ENCODE assay signal across 1 fruit fly cellular context in genomic region chr2L:19181153-19181892, dm6.
TF ChIP-seq lines count a peak whose summit lies in the region.

TSS of gene CG17568 (minus strand) at chr2L:19181702.

TF ChIP-seq in whole organism, embryonic, 481 proteins besides CTCF, POLR2A, EP300 and RAD21 (continued from another document and continues in another):
- TF ChIP-seq Hand (GFP tag; optimal IDR thresholded peaks at IDR 0.05; lab: Kevin White, UChicago) (no peak), sc (optimal IDR thresholded peaks at IDR 0.05; lab: Kevin White, UChicago) (no peak), sc (GFP tag; optimal IDR thresholded peaks at IDR 0.05; lab: Kevin White, UChicago) (no peak), exex (tag; optimal IDR thresholded peaks at IDR 0.05; lab: Kevin White, UChicago) (no peak), CG6272 (GFP tag; IDR thresholded peaks at IDR 0.05; lab: Robert Waterston, UW) (no peak), Scr (GFP tag; IDR thresholded peaks at IDR 0.05; lab: Robert Waterston, UW; ENCODE audit: partially characterized antibody) (no peak), CG2202 (tag; optimal IDR thresholded peaks at IDR 0.05; lab: Kevin White, UChicago) (no peak), dpn (GFP tag; optimal IDR thresholded peaks at IDR 0.05; lab: Kevin White, UChicago) (peak in 1 of 2 experiments; percentile 4), klu (GFP tag; IDR thresholded peaks at IDR 0.05; lab: Robert Waterston, UW) (no peak), chif (GFP tag; optimal IDR thresholded peaks at IDR 0.05; lab: Kevin White, UChicago) (no peak), CG2129 (GFP tag; IDR thresholded peaks at IDR 0.05; lab: Robert Waterston, UW; ENCODE audit: partially characterized antibody) (no peak), sr (GFP tag; IDR thresholded peaks at IDR 0.05; lab: Robert Waterston, UW) (no peak), Optix (GFP tag; IDR thresholded peaks at IDR 0.05; lab: Robert Waterston, UW) (no peak), CG10543 (GFP tag; optimal IDR thresholded peaks at IDR 0.05; lab: Kevin White, UChicago) (no peak), Ravus (GFP tag; IDR thresholded peaks at IDR 0.05; lab: Robert Waterston, UW) (no peak), lab (GFP tag; optimal IDR thresholded peaks at IDR 0.05; lab: Kevin White, UChicago) (no peak), CG15479 (GFP tag; optimal IDR thresholded peaks at IDR 0.05; lab: Kevin White, UChicago) (no peak), Bteb2 (GFP tag; optimal IDR thresholded peaks at IDR 0.05; lab: Kevin White, UChicago) (no peak), Stat92E (GFP tag; optimal IDR thresholded peaks at IDR 0.05; lab: Kevin White, UChicago) (no peak), CG6175 (GFP tag; IDR thresholded peaks at IDR 0.05; lab: Robert Waterston, UW) (no peak), zfh2 (GFP tag; optimal IDR thresholded peaks at IDR 0.05; lab: Kevin White, UChicago) (no peak), en (GFP tag; optimal IDR thresholded peaks at IDR 0.05; lab: Kevin White, UChicago) (no peak), esg (GFP tag; conservative IDR thresholded peaks at IDR 0.05; lab: Robert Waterston, UW) (no peak), CG11560 (tag; IDR thresholded peaks at IDR 0.05; lab: Robert Waterston, UW) (no peak), CG7963 (GFP tag; IDR thresholded peaks at IDR 0.05; lab: Robert Waterston, UW; ENCODE audit: partially characterized antibody) (no peak), CG2120 (GFP tag; optimal IDR thresholded peaks at IDR 0.05; lab: Kevin White, UChicago) (peak; percentile 18), CG12299 (tag; optimal IDR thresholded peaks at IDR 0.05; lab: Kevin White, UChicago) (no peak), Usf (GFP tag; optimal IDR thresholded peaks at IDR 0.05; lab: Kevin White, UChicago) (no peak), insv (GFP tag; optimal IDR thresholded peaks at IDR 0.05; lab: Kevin White, UChicago) (peak in 1 of 2 experiments; percentile 91), CG14667 (GFP tag; IDR thresholded peaks at IDR 0.05; lab: Robert Waterston, UW) (no peak), stwl (tag; optimal IDR thresholded peaks at IDR 0.05; lab: Kevin White, UChicago) (peak; percentile 94), twi (tag; optimal IDR thresholded peaks at IDR 0.05; lab: Kevin White, UChicago) (peak; percentile 91), so (GFP tag; IDR thresholded peaks at IDR 0.05; lab: Robert Waterston, UW) (no peak), HLH4C (GFP tag; IDR thresholded peaks at IDR 0.05; lab: Robert Waterston, UW; ENCODE audit: partially characterized antibody) (no peak), ac (GFP tag; optimal IDR thresholded peaks at IDR 0.05; lab: Kevin White, UChicago) (no peak), h (optimal IDR thresholded peaks at IDR 0.05; lab: Kevin White, UChicago) (no peak), gce (GFP tag; IDR thresholded peaks at IDR 0.05; lab: Robert Waterston, UW) (no peak), dati (GFP tag; IDR thresholded peaks at IDR 0.05; lab: Robert Waterston, UW) (no peak), da (GFP tag; optimal IDR thresholded peaks at IDR 0.05; lab: Kevin White, UChicago) (peak; percentile 5), Kr (GFP tag; optimal IDR thresholded peaks at IDR 0.05; lab: Kevin White, UChicago) (no peak), Fer2 (tag; optimal IDR thresholded peaks at IDR 0.05; lab: Kevin White, UChicago) (no peak), bigmax (GFP tag; optimal IDR thresholded peaks at IDR 0.05; lab: Kevin White, UChicago) (no peak), Nf-YB (GFP tag; optimal IDR thresholded peaks at IDR 0.05; lab: Kevin White, UChicago) (no peak), CG3995 (GFP tag; optimal IDR thresholded peaks at IDR 0.05; lab: Kevin White, UChicago) (no peak), Gsc (GFP tag; IDR thresholded peaks at IDR 0.05; lab: Robert Waterston, UW) (no peak), oc (tag; optimal IDR thresholded peaks at IDR 0.05; lab: Kevin White, UChicago) (no peak), her (GFP tag; optimal IDR thresholded peaks at IDR 0.05; lab: Kevin White, UChicago) (no peak), chm (GFP tag; IDR thresholded peaks at IDR 0.05; lab: Robert Waterston, UW) (no peak), CG6765 (GFP tag; optimal IDR thresholded peaks at IDR 0.05; lab: Kevin White, UChicago) (no peak), mirr (GFP tag; optimal IDR thresholded peaks at IDR 0.05; lab: Kevin White, UChicago) (no peak), tna (GFP tag; IDR thresholded peaks at IDR 0.05; lab: Robert Waterston, UW; ENCODE audit: partially characterized antibody) (no peak), CG8281 (tag; optimal IDR thresholded peaks at IDR 0.05; lab: Kevin White, UChicago) (no peak), HmgZ (tag; optimal IDR thresholded peaks at IDR 0.05; lab: Kevin White, UChicago) (peak; percentile 3), dimm (GFP tag; IDR thresholded peaks at IDR 0.05; lab: Robert Waterston, UW) (no peak), usp (GFP tag; optimal IDR thresholded peaks at IDR 0.05; lab: Kevin White, UChicago) (no peak), BEAF-32 (GFP tag; optimal IDR thresholded peaks at IDR 0.05; lab: Kevin White, UChicago) (peak; percentile 2), dan (GFP tag; IDR thresholded peaks at IDR 0.05; lab: Robert Waterston, UW) (no peak), CG10274 (GFP tag; optimal IDR thresholded peaks at IDR 0.05; lab: Kevin White, UChicago) (no peak), cwo (GFP tag; optimal IDR thresholded peaks at IDR 0.05; lab: Kevin White, UChicago) (no peak), sima (GFP tag; optimal IDR thresholded peaks at IDR 0.05; lab: Kevin White, UChicago) (no peak), CG8388 (GFP tag; optimal IDR thresholded peaks at IDR 0.05; lab: Kevin White, UChicago) (no peak), sisA (GFP tag; IDR thresholded peaks at IDR 0.05; lab: Robert Waterston, UW) (no peak), Dip3 (GFP tag; optimal IDR thresholded peaks at IDR 0.05; lab: Kevin White, UChicago) (no peak), CG7556 (GFP tag; optimal IDR thresholded peaks at IDR 0.05; lab: Kevin White, UChicago) (no peak), cg (GFP tag; optimal IDR thresholded peaks at IDR 0.05; lab: Kevin White, UChicago) (no peak), NC2β (GFP tag; optimal IDR thresholded peaks at IDR 0.05; lab: Kevin White, UChicago) (no peak), stc (GFP tag; IDR thresholded peaks at IDR 0.05; lab: Robert Waterston, UW) (no peak), CG16813 (GFP tag; IDR thresholded peaks at IDR 0.05; lab: Robert Waterston, UW; ENCODE audit: partially characterized antibody) (no peak), CG7987 (GFP tag; optimal IDR thresholded peaks at IDR 0.05; lab: Kevin White, UChicago) (no peak), chinmo (GFP tag; IDR thresholded peaks at IDR 0.05; lab: Robert Waterston, UW; ENCODE audit: partially characterized antibody) (no peak), Ada2b (GFP tag; IDR thresholded peaks at IDR 0.05; lab: Robert Waterston, UW) (no peak), MTF-1 (GFP tag; optimal IDR thresholded peaks at IDR 0.05; lab: Kevin White, UChicago; ENCODE audit: borderline replicate concordance) (no peak), NFAT (GFP tag; IDR thresholded peaks at IDR 0.05; lab: Robert Waterston, UW) (no peak), CG17612 (GFP tag; IDR thresholded peaks at IDR 0.05; lab: Robert Waterston, UW) (no peak), Hr51 (GFP tag; optimal IDR thresholded peaks at IDR 0.05; lab: Kevin White, UChicago) (no peak), Dek (tag; optimal IDR thresholded peaks at IDR 0.05; lab: Kevin White, UChicago) (no peak), H2.0 (GFP tag; IDR thresholded peaks at IDR 0.05; lab: Robert Waterston, UW) (no peak), CG43689 (GFP tag; IDR thresholded peaks at IDR 0.05; lab: Robert Waterston, UW) (no peak), CG13296 (GFP tag; optimal IDR thresholded peaks at IDR 0.05; lab: Kevin White, UChicago) (no peak), Hsf (GFP tag; optimal IDR thresholded peaks at IDR 0.05; lab: Kevin White, UChicago) (no peak), CG34224 (GFP tag; IDR thresholded peaks at IDR 0.05; lab: Robert Waterston, UW; ENCODE audit: partially characterized antibody) (0 out of 3 replicates have a peak, but pooled peaks have one; percentile 50), tx (GFP tag; optimal IDR thresholded peaks at IDR 0.05; lab: Kevin White, UChicago) (no peak), CG1529 (GFP tag; optimal IDR thresholded peaks at IDR 0.05; lab: Kevin White, UChicago) (no peak), CG30431 (GFP tag; optimal IDR thresholded peaks at IDR 0.05; lab: Kevin White, UChicago) (no peak), CG13424 (tag; optimal IDR thresholded peaks at IDR 0.05; lab: Kevin White, UChicago) (no peak), Rfx (GFP tag; IDR thresholded peaks at IDR 0.05; lab: Robert Waterston, UW) (no peak), Side (GFP tag; optimal IDR thresholded peaks at IDR 0.05; lab: Kevin White, UChicago) (no peak), H15 (GFP tag; IDR thresholded peaks at IDR 0.05; lab: Robert Waterston, UW) (no peak), grn (GFP tag; optimal IDR thresholded peaks at IDR 0.05; lab: Kevin White, UChicago) (no peak), pho (GFP tag; optimal IDR thresholded peaks at IDR 0.05; lab: Kevin White, UChicago) (no peak), otp (GFP tag; IDR thresholded peaks at IDR 0.05; lab: Robert Waterston, UW) (no peak), sug (tag; optimal IDR thresholded peaks at IDR 0.05; lab: Kevin White, UChicago) (no peak), CG30020 (tag; optimal IDR thresholded peaks at IDR 0.05; lab: Kevin White, UChicago) (peak; percentile 7), fd64A (GFP tag; optimal IDR thresholded peaks at IDR 0.05; lab: Kevin White, UChicago) (no peak), CG7745 (tag; optimal IDR thresholded peaks at IDR 0.05; lab: Kevin White, UChicago) (no peak), CG6689 (GFP tag; IDR thresholded peaks at IDR 0.05; lab: Robert Waterston, UW) (no peak), Abd-B (GFP tag; optimal IDR thresholded peaks at IDR 0.05; lab: Kevin White, UChicago) (no peak), NC2α (GFP tag; optimal IDR thresholded peaks at IDR 0.05; lab: Kevin White, UChicago) (no peak), tio (GFP tag; optimal IDR thresholded peaks at IDR 0.05; lab: Kevin White, UChicago) (no peak), E2f1 (GFP tag; IDR thresholded peaks at IDR 0.05; lab: Robert Waterston, UW) (no peak), cas (GFP tag; IDR thresholded peaks at IDR 0.05; lab: Robert Waterston, UW) (no peak), CG9727 (GFP tag; optimal IDR thresholded peaks at IDR 0.05; lab: Kevin White, UChicago) (no peak), CG17829 (tag; optimal IDR thresholded peaks at IDR 0.05; lab: Kevin White, UChicago) (peak; percentile 23), CG17802 (tag; optimal IDR thresholded peaks at IDR 0.05; lab: Kevin White, UChicago) (no peak), CG10366 (GFP tag; IDR thresholded peaks at IDR 0.05; lab: Robert Waterston, UW) (no peak), Dp (GFP tag; optimal IDR thresholded peaks at IDR 0.05; lab: Kevin White, UChicago) (peak; percentile 17), Med (GFP tag; lab: Kevin White, UChicago) (no peak), CG4617 (GFP tag; optimal IDR thresholded peaks at IDR 0.05; lab: Kevin White, UChicago; ENCODE audit: borderline replicate concordance) (peak; percentile 50), Hr39 (optimal IDR thresholded peaks at IDR 0.05; lab: Kevin White, UChicago) (no peak), Dip2 (GFP tag; IDR thresholded peaks at IDR 0.05; lab: Robert Waterston, UW) (no peak), wor (GFP tag; IDR thresholded peaks at IDR 0.05; lab: Robert Waterston, UW) (no peak), onecut (GFP tag; IDR thresholded peaks at IDR 0.05; lab: Robert Waterston, UW) (peak; percentile 4; the same call in 1 of the 2 replicates), CG9817 (tag; optimal IDR thresholded peaks at IDR 0.05; lab: Kevin White, UChicago) (no peak), Fer3 (tag; optimal IDR thresholded peaks at IDR 0.05; lab: Kevin White, UChicago) (no peak), CG34376 (GFP tag; optimal IDR thresholded peaks at IDR 0.05; lab: Kevin White, UChicago) (no peak), Mrtf (GFP tag; IDR thresholded peaks at IDR 0.05; lab: Robert Waterston, UW) (no peak), Atf6 (GFP tag; IDR thresholded peaks at IDR 0.05; lab: Robert Waterston, UW) (no peak), ATbp (GFP tag; optimal IDR thresholded peaks at IDR 0.05; lab: Kevin White, UChicago) (no peak), lilli (GFP tag; optimal IDR thresholded peaks at IDR 0.05; lab: Kevin White, UChicago) (peak; percentile 20), psq (GFP tag; optimal IDR thresholded peaks at IDR 0.05; lab: Kevin White, UChicago) (no peak), pfk (GFP tag; optimal IDR thresholded peaks at IDR 0.05; lab: Kevin White, UChicago) (no peak), eyg (GFP tag; optimal IDR thresholded peaks at IDR 0.05; lab: Kevin White, UChicago) (no peak), HmgD (GFP tag; optimal IDR thresholded peaks at IDR 0.05; lab: Kevin White, UChicago) (no peak), CG1792 (GFP tag; optimal IDR thresholded peaks at IDR 0.05; lab: Kevin White, UChicago) (no peak), crp (GFP tag; optimal IDR thresholded peaks at IDR 0.05; lab: Kevin White, UChicago) (no peak), odd (GFP tag; optimal IDR thresholded peaks at IDR 0.05; lab: Kevin White, UChicago) (no peak), Hey (tag; optimal IDR thresholded peaks at IDR 0.05; lab: Kevin White, UChicago) (no peak), Dll (GFP tag; IDR thresholded peaks at IDR 0.05; lab: Robert Waterston, UW; ENCODE audit: partially characterized antibody) (no peak), Aef1 (GFP tag; IDR thresholded peaks at IDR 0.05; lab: Robert Waterston, UW) (no peak), CG1602 (GFP tag; optimal IDR thresholded peaks at IDR 0.05; lab: Kevin White, UChicago) (no peak), CG8944 (GFP tag; optimal IDR thresholded peaks at IDR 0.05; lab: Kevin White, UChicago) (no peak), dmrt99B (tag; optimal IDR thresholded peaks at IDR 0.05; lab: Kevin White, UChicago) (no peak), CG3838 (GFP tag; optimal IDR thresholded peaks at IDR 0.05; lab: Kevin White, UChicago) (no peak), Hmx (GFP tag; optimal IDR thresholded peaks at IDR 0.05; lab: Kevin White, UChicago) (no peak), prd (optimal IDR thresholded peaks at IDR 0.05; lab: Kevin White, UChicago) (no peak), prd (GFP tag; IDR thresholded peaks at IDR 0.05; lab: Robert Waterston, UW) (no peak), dm (GFP tag; optimal IDR thresholded peaks at IDR 0.05; lab: Kevin White, UChicago) (no peak), wek (GFP tag; optimal IDR thresholded peaks at IDR 0.05; lab: Kevin White, UChicago) (no peak), hb (GFP tag; IDR thresholded peaks at IDR 0.05; lab: Robert Waterston, UW; ENCODE audit: partially characterized antibody) (no peak), Fer1 (GFP tag; optimal IDR thresholded peaks at IDR 0.05; lab: Kevin White, UChicago) (no peak), CG9876 (GFP tag; optimal IDR thresholded peaks at IDR 0.05; lab: Kevin White, UChicago) (no peak)
